Worm (Caenorhabditis elegans) whole organism, midembryonic: Measurements from ENCODE around the gene K07F5.6.

Experiments
- T22C8.4 ChIP-seq: fragments of 200-800 bp; sonication (Bioruptor generic); IDR thresholded peaks from 2 replicates; pipeline ENCODE4 v1.3.6; 2022; ENCODE audit warnings: missing genetic modification characterization, missing compliant biosample characterization
- flt-1 ChIP-seq: fragments of 200-800 bp; sonication (Bioruptor generic); IDR thresholded peaks from 2 replicates; pipeline ENCODE4 v1.3.6; 2022; ENCODE audit warnings: missing genetic modification characterization, missing compliant biosample characterization

- TF ChIP-seq flt-1 (GFP tag; lab: Robert Waterston, UW): no peak
- no peak for TF ChIP-seq T22C8.4 (GFP tag; lab: Robert Waterston, UW)
Observed at ce11 chrIV:9875646-9876045, 29.2 kb upstream of the K07F5.6 start.
